Fruit fly (Drosophila melanogaster): ENCODE measurements around the gene TfIIB.

TfIIB gene

dm6 chr2L:10408122-10408576 is 23.0 kb upstream of the TfIIB start, which contains the start of the genes Ip259 and RpS27A (continued):
- TF ChIP-seq YL-1 (GFP tag; optimal IDR thresholded peaks at IDR 0.05) (peak; percentile 93), CG2875 (GFP tag; optimal IDR thresholded peaks at IDR 0.05) (peak; percentile 56), CG1529 (GFP tag; optimal IDR thresholded peaks at IDR 0.05) (peak; percentile 55), CG7987 (GFP tag; optimal IDR thresholded peaks at IDR 0.05) (peak; percentile 91), inv (GFP tag; IDR thresholded peaks at IDR 0.05; ENCODE audit: partially characterized antibody) (no peak), CG17385 (GFP tag; optimal IDR thresholded peaks at IDR 0.05) (peak; percentile 81), HHEX (GFP tag; optimal IDR thresholded peaks at IDR 0.05) (peak; percentile 82), kah (GFP tag; optimal IDR thresholded peaks at IDR 0.05) (peak; percentile 59), CG17912 (GFP tag; optimal IDR thresholded peaks at IDR 0.05) (peak; percentile 80), Asciz (GFP tag; optimal IDR thresholded peaks at IDR 0.05) (peak; percentile 70), CG6689 (GFP tag; IDR thresholded peaks at IDR 0.05) (peak; percentile 59), Myb (GFP tag; optimal IDR thresholded peaks at IDR 0.05) (peak; percentile 42), CG9876 (GFP tag; optimal IDR thresholded peaks at IDR 0.05) (peak; percentile 84), HLH4C (GFP tag; IDR thresholded peaks at IDR 0.05; ENCODE audit: partially characterized antibody) (no peak), CG8765 (GFP tag; IDR thresholded peaks at IDR 0.05) (0 out of 2 replicates have a peak, but pooled peaks have one; percentile 48), salm (tag; optimal IDR thresholded peaks at IDR 0.05) (peak; percentile 21), ham (GFP tag; IDR thresholded peaks at IDR 0.05) (no peak), Rfx (GFP tag; IDR thresholded peaks at IDR 0.05) (peak; percentile 86; the same call in 1 of the 2 replicates), CG6175 (GFP tag; IDR thresholded peaks at IDR 0.05) (no peak), br (optimal IDR thresholded peaks at IDR 0.05) (no peak), dmrt99B (tag; optimal IDR thresholded peaks at IDR 0.05) (no peak), run (tag; optimal IDR thresholded peaks at IDR 0.05) (no peak), CG6654 (GFP tag; optimal IDR thresholded peaks at IDR 0.05) (peak; percentile 22), ci (GFP tag; IDR thresholded peaks at IDR 0.05) (peak; percentile 92), dpn (GFP tag; optimal IDR thresholded peaks at IDR 0.05) (peak; percentile 30 to 82), bowl (GFP tag; IDR thresholded peaks at IDR 0.05) (peak; percentile 69; the same call in 1 of the 2 replicates), corto (GFP tag; optimal IDR thresholded peaks at IDR 0.05) (no peak), Hsf (GFP tag; optimal IDR thresholded peaks at IDR 0.05) (peak; percentile 80), nau (GFP tag; optimal IDR thresholded peaks at IDR 0.05) (peak; percentile 69), CG7372 (GFP tag; IDR thresholded peaks at IDR 0.05) (peak; percentile 63; the same call in 1 of the 2 replicates), sc (optimal IDR thresholded peaks at IDR 0.05) (no peak), sc (GFP tag; optimal IDR thresholded peaks at IDR 0.05) (peak; percentile 59), fu2 (GFP tag; optimal IDR thresholded peaks at IDR 0.05) (peak; percentile 69), dysf (GFP tag; IDR thresholded peaks at IDR 0.05) (peak; percentile 77; the same call in 1 of the 3 replicates), Dip3 (GFP tag; optimal IDR thresholded peaks at IDR 0.05) (peak; percentile 68), HLH3B (GFP tag; IDR thresholded peaks at IDR 0.05) (peak; percentile 73; the same call in 1 of the 2 replicates), Nf-YA (GFP tag; IDR thresholded peaks at IDR 0.05) (peak; percentile 67), her (GFP tag; optimal IDR thresholded peaks at IDR 0.05) (peak; percentile 65), Xrp1 (GFP tag; IDR thresholded peaks at IDR 0.05) (no peak), Dip2 (GFP tag; IDR thresholded peaks at IDR 0.05) (no peak), Sry-δ (GFP tag; optimal IDR thresholded peaks at IDR 0.05) (peak; percentile 50), scrt (GFP tag; optimal IDR thresholded peaks at IDR 0.05) (peak; percentile 74), lbe (GFP tag; optimal IDR thresholded peaks at IDR 0.05) (peak; percentile 61), GATAe (GFP tag; conservative IDR thresholded peaks at IDR 0.05) (no peak), sqz (GFP tag; optimal IDR thresholded peaks at IDR 0.05) (no peak), CG8388 (GFP tag; optimal IDR thresholded peaks at IDR 0.05) (peak; percentile 53), CG43689 (GFP tag; IDR thresholded peaks at IDR 0.05) (no peak), oc (tag; optimal IDR thresholded peaks at IDR 0.05) (no peak), vfl (GFP tag; optimal IDR thresholded peaks at IDR 0.05) (peak; percentile 34), crc (GFP tag; optimal IDR thresholded peaks at IDR 0.05) (peak; percentile 56), CTCF (GFP tag; optimal IDR thresholded peaks at IDR 0.05) (no peak), CG7963 (GFP tag; IDR thresholded peaks at IDR 0.05; ENCODE audit: partially characterized antibody) (no peak)
